Worm (Caenorhabditis elegans): Measurements from ENCODE around the gene ctl-1.
"Not testable (repeated sequence)": the region's sequence is repeated elsewhere in the genome, so short reads cannot be mapped to it uniquely, and the experiment has no call there.

- not testable (repeated sequence) for TF ChIP-seq ceh-28 (tag; optimal IDR thresholded peaks at IDR 0.05); mdl-1 (tag; optimal IDR thresholded peaks at IDR 0.05); hmg-11 (tag; optimal IDR thresholded peaks at IDR 0.05); nhr-23 (tag; optimal IDR thresholded peaks at IDR 0.05); ama-1 (optimal IDR thresholded peaks at IDR 0.05); daf-12 (tag; optimal IDR thresholded peaks at IDR 0.05); nfya-1 (tag; optimal IDR thresholded peaks at IDR 0.05; ENCODE audit: insufficient read depth); elt-2 (tag; optimal IDR thresholded peaks at IDR 0.05); elt-3 (tag; optimal IDR thresholded peaks at IDR 0.05); nhr-28 (tag; optimal IDR thresholded peaks at IDR 0.05)
Measured at ce11 chrII:14344166-14344565, 38.1 kb upstream of the ctl-1 start, which contains the start of gene ddl-3.

Data from whole organism, L3 larva.